Worm (Caenorhabditis elegans) whole organism, dauer: ENCODE data around the gene cnc-9.
"Not testable (repeated sequence)": the region's sequence is repeated elsewhere in the genome, so short reads cannot be mapped to it uniquely, and the experiment has no call there.

Experiments
- unc-62 ChIP-seq: sonication (generic microtip); optimal IDR thresholded peaks from 2 replicates; lab custom pipeline; 2017; ENCODE audit warnings: missing biosample characterization, missing genetic modification reagents, missing genetic modification characterization

cnc-9 gene

ce11 chrV:7400095-7400494 lies at the start of gene cnc-9:
TSS of gene cnc-9 (minus strand) at chrV:7400195.
- TF ChIP-seq unc-62 (GFP tag; lab: Kevin White, UChicago) = no peak

DNA sequence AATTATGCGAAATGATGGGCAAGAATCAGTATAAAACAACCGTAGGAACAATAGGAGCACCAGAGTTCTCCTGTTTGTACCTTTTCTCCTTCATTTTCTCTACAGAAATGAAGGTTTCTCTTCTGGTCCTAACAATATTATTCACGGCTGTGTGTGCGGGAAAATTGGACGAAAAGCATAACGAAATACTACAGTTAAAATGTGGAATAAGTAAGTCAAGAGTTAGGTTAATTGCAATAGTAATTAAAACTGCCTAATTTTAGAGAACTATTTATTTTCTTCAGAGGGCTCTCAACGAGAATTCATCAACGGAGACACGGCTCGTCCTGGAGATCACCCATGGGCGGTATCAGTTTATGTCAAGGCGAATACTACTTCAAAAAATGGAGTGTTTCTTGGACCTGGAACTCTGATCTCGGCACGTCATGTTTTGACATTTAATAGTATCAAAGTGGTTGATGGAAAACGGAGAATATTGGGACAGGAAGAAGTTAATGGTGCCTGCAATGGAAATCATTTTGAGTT lies 49.4 kb upstream of the cnc-9 start, which contains the start of gene try-12:
try-12 (plus strand) TSS at position 51 of the 525 bp plus-strand sequence.
- no peak for TF ChIP-seq unc-62 (GFP tag; lab: Kevin White, UChicago)

ce11 chrV:7446965-7447364 lies 47.0 kb upstream of the cnc-9 start, which contains the start of gene F25E5.5:
TSS of gene F25E5.5 (plus strand) at chrV:7447265.
- TF ChIP-seq unc-62 (GFP tag; lab: Kevin White, UChicago) = no peak

- not testable (repeated sequence) for TF ChIP-seq unc-62 (GFP tag; lab: Kevin White, UChicago)
Observed at ce11 chrV:7444331-7444730, 44.3 kb upstream of the cnc-9 start, which contains the start of gene nhr-141. TSS of gene nhr-141 (plus strand) at chrV:7444661.

DNA sequence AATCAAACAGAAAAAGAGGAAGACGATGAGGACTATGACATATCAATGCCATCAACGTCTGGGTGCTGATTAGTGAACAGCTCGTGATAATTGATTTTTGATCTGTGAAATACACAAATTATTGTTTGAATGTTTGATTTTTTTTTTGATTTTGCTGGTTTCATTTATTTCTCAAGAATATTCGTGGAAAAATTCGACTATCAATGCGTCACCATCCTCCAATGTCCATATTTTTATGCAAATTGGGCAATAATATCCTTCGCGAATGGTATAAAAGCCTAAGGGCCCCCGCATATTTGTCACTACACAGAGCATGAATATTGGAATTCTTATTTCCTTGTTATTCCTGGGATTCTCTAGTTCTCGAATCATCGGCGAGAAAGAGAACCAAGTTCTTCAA lies 39.8 kb upstream of the cnc-9 start, which contains the start of gene try-13:
try-13 (plus strand) TSS at position 301 of the 400 bp plus-strand sequence.
- TF ChIP-seq unc-62 (GFP tag; lab: Kevin White, UChicago) = no peak

- TF ChIP-seq unc-62 (GFP tag; lab: Kevin White, UChicago) = no peak
Observed at ce11 chrV:7437985-7438384, 38.0 kb upstream of the cnc-9 start, which contains the start of gene F25E5.16. TSS of gene F25E5.16 (plus strand) at chrV:7438285.

- TF ChIP-seq unc-62 (GFP tag; lab: Kevin White, UChicago) = no peak
Observed at ce11 chrV:7437538-7437937, 37.5 kb upstream of the cnc-9 start, which contains the start of gene F25E5.9. TSS of gene F25E5.9 (minus strand) at chrV:7437919.

DNA sequence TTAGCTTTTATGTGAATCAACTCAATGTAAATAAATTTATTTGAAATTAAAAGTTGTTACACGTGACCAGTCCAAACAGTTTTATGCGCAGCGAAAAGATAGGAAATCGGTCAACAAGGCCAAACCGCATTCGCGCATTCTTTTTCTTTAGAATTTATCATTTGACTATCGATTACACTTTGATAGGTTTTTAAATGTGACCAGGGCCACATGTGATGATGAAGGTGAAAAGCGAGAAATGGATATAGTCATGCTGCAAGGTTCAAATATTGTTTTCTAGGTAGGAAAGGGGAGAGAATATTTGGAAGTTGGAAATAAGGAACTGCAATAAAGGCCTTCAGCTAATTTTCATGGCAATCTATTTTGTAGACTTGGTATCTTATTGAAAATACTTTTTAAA lies 36.9 kb upstream of the cnc-9 start:
- no peak for TF ChIP-seq unc-62 (GFP tag; lab: Kevin White, UChicago)

- no peak for TF ChIP-seq unc-62 (GFP tag; lab: Kevin White, UChicago)
Observed at ce11 chrV:7436509-7436908, 36.5 kb upstream of the cnc-9 start.

DNA sequence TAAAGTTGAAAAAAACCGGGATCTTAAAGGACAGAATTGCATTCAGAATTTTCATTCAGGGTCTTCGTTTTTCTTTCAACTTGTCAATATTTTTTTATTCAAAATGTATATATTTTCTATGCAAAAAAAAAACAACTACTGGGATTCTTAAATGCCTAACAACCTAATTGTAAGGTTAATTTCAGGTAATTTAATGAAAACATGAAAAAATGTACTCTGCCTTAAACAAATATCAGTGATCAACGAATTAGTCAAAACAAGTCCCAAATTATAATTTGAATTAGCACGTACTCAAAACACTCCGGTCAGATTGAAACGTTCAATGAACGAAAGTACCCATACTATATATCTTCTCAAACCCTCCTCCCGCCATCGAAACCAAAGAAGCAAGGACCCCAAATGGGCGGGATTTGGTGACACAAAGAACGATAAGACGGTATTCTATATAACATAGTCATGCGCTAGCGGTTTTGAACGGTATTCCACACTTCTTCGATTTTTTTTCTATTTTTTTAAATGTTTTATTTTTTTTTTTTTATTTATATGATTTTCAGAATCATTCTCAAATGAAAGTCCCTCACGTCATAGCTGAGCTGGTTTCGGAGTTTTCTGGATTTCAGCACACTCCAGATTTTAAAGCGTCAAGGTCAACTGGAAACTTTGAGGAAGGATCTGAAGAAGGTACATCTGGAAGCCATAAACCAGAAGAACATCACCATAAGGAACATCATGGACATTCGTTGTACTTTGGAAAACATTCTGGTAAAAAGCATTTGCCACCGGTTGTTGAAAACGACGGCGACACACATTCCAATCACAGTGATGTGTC lies 35.6 kb upstream of the cnc-9 start, which contains the start of the genes ddo-2 and F25E5.8:
ddo-2 (minus strand) TSS at position 330 of the 829 bp plus-strand sequence.
F25E5.8 (plus strand) TSS at position 555 of the 829 bp plus-strand sequence.
- no peak for TF ChIP-seq unc-62 (GFP tag; lab: Kevin White, UChicago)

DNA sequence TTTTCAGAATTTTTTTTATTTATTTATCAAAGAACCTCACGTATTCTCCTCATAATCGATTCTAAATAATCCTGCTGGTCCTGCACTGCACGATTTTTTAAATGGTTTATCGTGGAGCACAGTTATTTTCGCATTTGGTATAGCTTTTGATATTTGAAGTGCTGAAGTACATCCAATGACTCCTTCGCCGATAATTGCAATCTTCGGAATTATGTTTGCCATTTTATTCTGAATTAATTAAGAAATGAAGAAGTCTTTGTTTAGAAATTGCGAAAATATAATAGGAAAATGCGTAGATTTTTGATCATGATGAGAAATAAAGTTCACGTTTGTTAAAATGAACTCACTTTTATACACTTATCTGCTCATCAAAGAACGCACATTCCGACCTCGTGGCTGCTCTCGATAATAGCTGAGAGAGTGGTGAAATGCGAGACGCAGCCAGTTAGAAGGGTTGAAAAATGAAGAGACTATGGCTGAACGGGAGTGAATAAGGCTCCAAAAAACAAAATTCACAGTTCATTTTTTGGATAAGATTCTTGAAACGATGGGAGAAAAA lies 34.9 kb upstream of the cnc-9 start:
- TF ChIP-seq unc-62 (GFP tag; lab: Kevin White, UChicago) = no peak

ce11 chrV:7432441-7433146 lies 32.6 kb upstream of the cnc-9 start:
- TF ChIP-seq unc-62 (GFP tag; lab: Kevin White, UChicago) = no peak

DNA sequence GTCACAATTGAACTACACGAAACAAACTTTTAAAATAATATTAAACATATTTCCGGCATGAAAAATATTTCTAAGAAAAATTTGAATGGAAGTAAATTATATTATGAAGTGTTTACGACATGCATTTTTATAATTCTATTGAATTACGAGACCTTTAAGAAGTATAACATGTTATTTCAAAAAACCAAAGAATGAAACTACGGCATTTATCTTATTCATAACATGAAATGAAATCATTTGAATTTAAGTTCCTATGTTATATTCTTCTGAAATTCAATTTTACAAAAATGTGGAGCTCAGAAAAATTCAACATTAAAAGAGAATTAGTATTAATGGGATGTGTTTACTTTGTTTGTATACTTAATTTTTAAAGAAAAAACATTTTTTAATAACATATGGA lies 31.0 kb upstream of the cnc-9 start, which contains the start of gene srw-71:
srw-71 (minus strand) TSS at position 101 of the 400 bp plus-strand sequence.
- TF ChIP-seq unc-62 (GFP tag; lab: Kevin White, UChicago) = no peak

DNA sequence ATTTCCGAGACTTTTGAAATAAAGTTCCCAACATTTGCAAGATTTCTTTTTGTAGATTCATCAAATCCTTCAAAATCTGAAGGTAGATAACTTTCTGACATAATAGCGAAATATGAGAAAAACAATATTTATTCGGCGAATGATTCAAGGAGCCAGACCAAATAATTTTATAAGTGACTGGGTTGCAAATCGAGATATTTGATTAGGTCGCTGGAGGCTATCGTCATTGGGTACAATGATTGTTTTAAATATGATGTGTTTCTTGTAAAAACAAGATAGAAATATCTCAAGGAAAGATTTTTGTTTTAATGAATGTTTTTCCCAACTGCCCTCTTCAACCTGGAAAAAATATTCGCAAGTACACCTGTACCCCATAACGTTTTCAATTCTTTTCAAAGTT lies 28.9 kb upstream of the cnc-9 start, which contains the start of gene srw-69:
srw-69 (minus strand) TSS at position 101 of the 400 bp plus-strand sequence.
- no peak for TF ChIP-seq unc-62 (GFP tag; lab: Kevin White, UChicago)

DNA sequence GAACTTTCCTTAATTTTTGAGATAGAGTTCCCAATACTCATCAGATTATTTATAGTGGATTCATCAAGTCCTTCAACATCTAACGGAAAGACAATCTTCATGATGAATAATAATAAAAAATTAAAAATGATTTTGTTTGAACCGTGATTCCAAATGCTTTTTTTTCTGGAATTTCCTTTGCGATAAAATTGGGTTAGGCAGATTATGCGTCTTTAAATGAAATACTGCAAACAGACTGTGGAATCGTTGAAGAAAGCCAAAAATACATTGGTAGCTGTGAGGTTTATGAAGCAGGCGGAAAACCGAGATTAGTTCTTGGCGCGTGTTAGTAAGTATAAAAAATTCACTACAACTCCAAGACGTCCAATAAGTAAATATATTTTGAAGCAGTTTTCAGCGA lies 26.6 kb upstream of the cnc-9 start, which contains the start of gene srw-68:
srw-68 (minus strand) TSS at position 101 of the 400 bp plus-strand sequence.
- TF ChIP-seq unc-62 (GFP tag; lab: Kevin White, UChicago) = no peak
